Fruit fly (Drosophila melanogaster): Measurements from ENCODE around the gene CG15170.

CG15170 gene

DNA sequence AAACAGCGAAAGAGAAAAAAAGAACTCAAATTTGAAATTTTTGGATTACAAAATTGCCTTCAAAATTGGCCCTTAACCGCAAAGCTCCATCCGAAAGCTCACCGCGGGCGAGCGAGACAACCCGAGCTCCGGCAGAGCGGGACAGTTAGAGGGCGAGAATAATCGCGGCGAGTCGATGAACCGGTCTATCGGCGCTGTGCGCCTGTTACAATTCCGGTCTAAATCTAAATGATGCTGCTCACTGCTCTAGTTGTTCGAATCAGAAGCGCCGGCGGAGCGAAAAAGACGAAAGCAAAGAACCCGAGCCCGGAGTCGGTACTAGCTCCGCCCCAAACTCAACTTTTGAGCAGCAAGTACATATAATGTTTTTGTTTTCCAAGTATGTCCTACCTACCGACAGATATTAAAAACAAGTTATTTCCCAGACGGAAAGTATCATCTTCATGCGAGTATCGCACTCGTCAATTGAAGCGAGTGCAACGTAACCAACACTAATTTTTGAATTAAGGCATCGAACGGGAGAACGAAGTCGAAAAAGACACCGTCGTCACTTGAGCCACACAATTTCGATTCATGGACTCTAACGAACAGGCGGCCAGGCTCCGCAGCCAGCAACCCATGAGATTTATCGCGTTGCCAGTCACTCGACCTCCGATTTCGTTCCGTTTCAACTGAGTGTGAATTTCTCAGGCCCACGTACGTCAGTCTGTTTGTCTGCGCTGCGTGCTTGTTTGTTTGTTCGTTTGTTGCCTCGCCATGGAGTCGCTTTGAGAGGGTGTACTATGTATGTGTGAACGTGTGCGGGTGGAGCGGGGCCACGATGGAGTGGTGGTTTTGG is 45.6 kb downstream of the CG15170 start (continued):
- peak; percentile 35 for TF ChIP-seq dsx (GFP tag; optimal IDR thresholded peaks at IDR 0.05; ENCODE audit: poor library complexity, severe bottlenecking)
- peak; percentile 41 for TF ChIP-seq CG6854 (GFP tag; optimal IDR thresholded peaks at IDR 0.05)
- TF ChIP-seq fkh (GFP tag; optimal IDR thresholded peaks at IDR 0.05): peak; percentile 61
- peak; percentile 68 for TF ChIP-seq Eip78C (GFP tag)
- no peak for TF ChIP-seq Sox15 (GFP tag; optimal IDR thresholded peaks at IDR 0.05)
- TF ChIP-seq CG4318 (GFP tag; optimal IDR thresholded peaks at IDR 0.05): no peak
- TF ChIP-seq Eip75B (GFP tag; optimal IDR thresholded peaks at IDR 0.05): peak; percentile 47
- peak; percentile 56 for TF ChIP-seq achi (GFP tag; optimal IDR thresholded peaks at IDR 0.05)
- TF ChIP-seq CG16779 (tag; optimal IDR thresholded peaks at IDR 0.05): peak; percentile 29
- no peak for TF ChIP-seq Sox14 (GFP tag; optimal IDR thresholded peaks at IDR 0.05)
- no peak for TF ChIP-seq Ets96B (tag; optimal IDR thresholded peaks at IDR 0.05)
- TF ChIP-seq CG6276 (GFP tag; optimal IDR thresholded peaks at IDR 0.05): no peak
- no peak for TF ChIP-seq Ets21C (GFP tag; optimal IDR thresholded peaks at IDR 0.05)
- TF ChIP-seq CG11762 (GFP tag; optimal IDR thresholded peaks at IDR 0.05; ENCODE audit: insufficient read depth): no peak
- no peak for TF ChIP-seq dac (GFP tag; optimal IDR thresholded peaks at IDR 0.05)
- no peak for TF ChIP-seq CG10631 (GFP tag; optimal IDR thresholded peaks at IDR 0.05)
- TF ChIP-seq topi (GFP tag; optimal IDR thresholded peaks at IDR 0.05): peak; percentile 12
- TF ChIP-seq ss (GFP tag; optimal IDR thresholded peaks at IDR 0.05): peak; percentile 38 to 65
- TF ChIP-seq CG9139 (GFP tag; optimal IDR thresholded peaks at IDR 0.05): no peak
- TF ChIP-seq Eip93F (GFP tag; optimal IDR thresholded peaks at IDR 0.05): peak; percentile 66
- TF ChIP-seq spab (GFP tag; optimal IDR thresholded peaks at IDR 0.05): no peak
- no peak for TF ChIP-seq CG34406 (GFP tag; optimal IDR thresholded peaks at IDR 0.05)
- no peak for TF ChIP-seq Blimp-1 (GFP tag; optimal IDR thresholded peaks at IDR 0.05)
- TF ChIP-seq CG3919 (GFP tag; optimal IDR thresholded peaks at IDR 0.05): peak; percentile 35
- TF ChIP-seq Met (GFP tag; optimal IDR thresholded peaks at IDR 0.05): no peak
- no peak for TF ChIP-seq CG6163 (GFP tag; IDR thresholded peaks at IDR 0.05)
- TF ChIP-seq CG8119 (GFP tag; IDR thresholded peaks at IDR 0.05): no peak
- no peak for TF ChIP-seq CG8632 (GFP tag; optimal IDR thresholded peaks at IDR 0.05)
- TF ChIP-seq CG6808 (GFP tag; optimal IDR thresholded peaks at IDR 0.05): peak; percentile 0
- no peak for TF ChIP-seq Sox102F (GFP tag; optimal IDR thresholded peaks at IDR 0.05)

DNA sequence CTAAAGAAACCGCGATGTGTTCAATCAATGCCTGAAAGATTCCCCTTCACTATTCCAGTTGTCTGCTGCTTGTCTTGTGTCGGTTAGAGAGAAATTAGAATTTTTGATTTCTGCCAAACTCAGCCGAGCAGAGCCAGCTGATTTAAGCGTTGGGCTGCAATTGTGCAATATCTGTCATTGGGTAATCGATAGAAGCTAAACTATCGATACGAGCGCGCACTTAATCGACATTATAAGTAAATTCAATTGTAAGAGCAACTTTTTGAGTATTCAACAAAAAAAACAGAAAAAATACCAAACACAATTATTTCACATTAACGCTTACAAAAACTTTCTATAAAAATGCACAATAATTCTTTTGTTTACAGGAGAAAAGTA is 46.2 kb downstream of the CG15170 start, which contains the start of gene ssp3:
Gene ssp3, minus strand, starts transcription at position 164 of the 378 bp plus-strand sequence.
- TF ChIP-seq achi (GFP tag; optimal IDR thresholded peaks at IDR 0.05) (peak; percentile 95), Sox14 (GFP tag; optimal IDR thresholded peaks at IDR 0.05) (peak; percentile 18), vri (GFP tag; optimal IDR thresholded peaks at IDR 0.05) (peak; percentile 82), dac (GFP tag; optimal IDR thresholded peaks at IDR 0.05) (no peak), Eip78C (GFP tag) (peak; percentile 25)

DNA sequence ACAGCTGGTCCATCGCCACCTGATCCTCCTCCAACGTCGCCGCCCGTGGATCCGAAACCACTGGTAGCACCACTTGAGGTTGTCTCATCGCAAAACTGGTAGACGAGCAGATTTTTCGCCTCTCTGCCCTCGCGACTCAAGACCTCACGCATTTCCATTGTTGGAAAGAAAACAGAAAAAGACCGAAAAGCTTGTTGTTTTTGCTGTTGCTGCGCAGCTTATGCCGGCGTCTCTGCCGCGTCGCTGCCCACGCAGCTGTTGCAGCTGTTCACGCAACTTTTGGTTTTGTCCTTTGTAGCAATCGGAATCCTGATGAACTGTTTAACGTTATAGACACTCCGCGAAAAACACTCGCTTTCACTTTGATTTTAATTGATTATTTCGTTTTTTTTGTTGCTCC is 46.7 kb downstream of the CG15170 start:
- TF ChIP-seq CG6808 (GFP tag; optimal IDR thresholded peaks at IDR 0.05) (peak; percentile 43), CG6854 (GFP tag; optimal IDR thresholded peaks at IDR 0.05) (peak; percentile 38), dsx (GFP tag; optimal IDR thresholded peaks at IDR 0.05; ENCODE audit: poor library complexity, severe bottlenecking) (peak; percentile 46), ss (GFP tag; optimal IDR thresholded peaks at IDR 0.05) (peak; percentile 68 to 69), Eip78C (GFP tag) (peak; percentile 42), Blimp-1 (GFP tag; optimal IDR thresholded peaks at IDR 0.05) (no peak)

Data from whole organism, prepupa.